Fruit fly (Drosophila melanogaster): Measurements from ENCODE around the gene CG31917.

Gene CG31917

DNA sequence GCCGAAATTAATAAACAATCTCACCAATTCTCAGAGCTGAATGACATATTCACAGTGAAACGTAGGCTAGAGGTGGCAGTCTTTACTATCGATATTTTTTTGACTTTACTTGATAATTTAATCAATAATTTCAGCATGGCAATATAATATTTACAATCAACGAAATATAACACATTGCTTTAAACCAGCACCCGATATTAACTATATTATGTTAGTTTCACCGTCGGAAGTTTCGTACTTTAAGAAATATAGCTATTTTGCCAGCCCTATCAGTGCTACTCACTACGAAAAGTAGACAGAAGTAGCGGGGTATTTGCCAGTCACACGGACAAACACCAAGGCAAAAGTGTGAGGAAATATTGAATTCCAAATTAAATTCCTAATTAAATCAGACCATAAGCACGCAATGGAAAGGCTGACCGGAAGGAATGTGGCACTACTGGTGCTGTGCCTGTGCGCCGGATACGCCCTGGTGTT is at the start of gene CG31917, which contains the start of the genes Tfb5 and SelT (continued):
- TF ChIP-seq bsh (GFP tag; optimal IDR thresholded peaks at IDR 0.05) (peak in 1 of 2 experiments; percentile 40), gcm (GFP tag; optimal IDR thresholded peaks at IDR 0.05) (peak; percentile 61), chif (GFP tag; optimal IDR thresholded peaks at IDR 0.05) (peak; percentile 17 to 52), mam (GFP tag; optimal IDR thresholded peaks at IDR 0.05) (peak; percentile 68), Hr51 (GFP tag; optimal IDR thresholded peaks at IDR 0.05) (peak; percentile 57 to 65), so (GFP tag; IDR thresholded peaks at IDR 0.05) (no peak), CG17328 (GFP tag; IDR thresholded peaks at IDR 0.05) (no peak), CG4617 (GFP tag; optimal IDR thresholded peaks at IDR 0.05; ENCODE audit: borderline replicate concordance) (peak; percentile 89), sr (GFP tag; IDR thresholded peaks at IDR 0.05) (no peak), Chrac-16 (GFP tag; optimal IDR thresholded peaks at IDR 0.05) (peak; percentile 46), ro (GFP tag; IDR thresholded peaks at IDR 0.05) (no peak), tgo (GFP tag; IDR thresholded peaks at IDR 0.05) (peak; percentile 43; the same call in 1 of the 3 replicates), abd-A (tag; optimal IDR thresholded peaks at IDR 0.05) (no peak), stc (GFP tag; IDR thresholded peaks at IDR 0.05) (no peak), cad (GFP tag; optimal IDR thresholded peaks at IDR 0.05) (no peak), Scr (GFP tag; IDR thresholded peaks at IDR 0.05; ENCODE audit: partially characterized antibody) (peak; percentile 86), hkb (optimal IDR thresholded peaks at IDR 0.05) (no peak), hkb (GFP tag; IDR thresholded peaks at IDR 0.05) (0 out of 2 replicates have a peak, but pooled peaks have one; percentile 15), Neu2 (GFP tag; optimal IDR thresholded peaks at IDR 0.05; ENCODE audit: borderline replicate concordance) (no peak), Hmr (GFP tag; optimal IDR thresholded peaks at IDR 0.05) (peak; percentile 73), stwl (tag; optimal IDR thresholded peaks at IDR 0.05) (peak; percentile 49), CG3847 (GFP tag; IDR thresholded peaks at IDR 0.05) (peak; percentile 58), yki (optimal IDR thresholded peaks at IDR 0.05) (peak; percentile 52), CG12071 (GFP tag; optimal IDR thresholded peaks at IDR 0.05) (no peak), Spps (tag; optimal IDR thresholded peaks at IDR 0.05) (peak; percentile 3), peb (GFP tag; IDR thresholded peaks at IDR 0.05) (no peak), Dbx (GFP tag; IDR thresholded peaks at IDR 0.05) (0 out of 3 replicates have a peak, but pooled peaks have one; percentile 11), hth (optimal IDR thresholded peaks at IDR 0.05) (no peak), CG12104 (GFP tag; optimal IDR thresholded peaks at IDR 0.05) (peak; percentile 40), Ptx1 (GFP tag; IDR thresholded peaks at IDR 0.05) (peak; percentile 56; the same call in 1 of the 2 replicates), CG18619 (GFP tag; optimal IDR thresholded peaks at IDR 0.05) (no peak), CG31441 (GFP tag; IDR thresholded peaks at IDR 0.05) (no peak), Optix (GFP tag; IDR thresholded peaks at IDR 0.05) (no peak), CG10321 (GFP tag; IDR thresholded peaks at IDR 0.05) (no peak), Bteb2 (GFP tag; optimal IDR thresholded peaks at IDR 0.05) (peak; percentile 36), CG17802 (tag; optimal IDR thresholded peaks at IDR 0.05) (peak; percentile 36), wdn (GFP tag; IDR thresholded peaks at IDR 0.05) (peak; percentile 31; the same call in 1 of the 2 replicates), HHEX (GFP tag; optimal IDR thresholded peaks at IDR 0.05) (peak; percentile 25), Hmx (GFP tag; optimal IDR thresholded peaks at IDR 0.05) (no peak), tll (GFP tag; optimal IDR thresholded peaks at IDR 0.05) (peak in 1 of 2 experiments; percentile 64), psq (GFP tag; optimal IDR thresholded peaks at IDR 0.05) (no peak), Sin3A (optimal IDR thresholded peaks at IDR 0.05) (peak; percentile 66), unc-4 (GFP tag; IDR thresholded peaks at IDR 0.05; ENCODE audit: partially characterized antibody) (peak; percentile 79), ERR (GFP tag; optimal IDR thresholded peaks at IDR 0.05) (peak; percentile 25), CG4854 (GFP tag; optimal IDR thresholded peaks at IDR 0.05) (peak; percentile 39), p53 (GFP tag; optimal IDR thresholded peaks at IDR 0.05) (no peak), odd (GFP tag; optimal IDR thresholded peaks at IDR 0.05) (no peak), Fer1 (GFP tag; optimal IDR thresholded peaks at IDR 0.05) (no peak), zf30C (GFP tag; optimal IDR thresholded peaks at IDR 0.05) (no peak), grn (GFP tag; optimal IDR thresholded peaks at IDR 0.05) (no peak), caup (GFP tag; optimal IDR thresholded peaks at IDR 0.05; ENCODE audit: severe bottlenecking) (no peak), CHES-1-like (GFP tag; optimal IDR thresholded peaks at IDR 0.05) (peak; percentile 71)

Measured in whole organism, embryonic.